Fruit fly (Drosophila melanogaster) whole organism, prepupa: ENCODE measurements around the gene Tis11.

Experiments
- CG32006 ChIP-seq: fragments of 200-800 bp; sonication (Bioruptor generic); optimal IDR thresholded peaks from 3 replicates; lab custom pipeline; 2017; ENCODE audit warnings: missing biosample characterization, mild to moderate bottlenecking, missing genetic modification characterization
- CG6792 ChIP-seq: fragments of 200-800 bp; sonication (Bioruptor generic); optimal IDR thresholded peaks from 3 replicates; lab custom pipeline; 2016; ENCODE audit warnings: missing biosample characterization, missing genetic modification characterization
- Eip78C ChIP-seq: fragments of 200-800 bp; sonication (Bioruptor generic); peaks from one replicate; lab custom pipeline; 2016; ENCODE audit warnings: missing biosample characterization, missing genetic modification characterization
- Smox ChIP-seq: fragments of 200-800 bp; sonication (Bioruptor generic); optimal IDR thresholded peaks from 3 replicates; lab custom pipeline; 2016; ENCODE audit warnings: missing biosample characterization, missing genetic modification characterization
- dsx ChIP-seq: fragments of 200-800 bp; optimal IDR thresholded peaks from 3 replicates; lab custom pipeline; 2019; ENCODE audit warnings: missing biosample characterization, mild to moderate bottlenecking, missing genetic modification characterization, moderate library complexity; ENCODE audit not compliant: poor library complexity, severe bottlenecking
- fd59A ChIP-seq: fragments of 200-800 bp; sonication (Bioruptor generic); optimal IDR thresholded peaks from 2 replicates; lab custom pipeline; 2017; ENCODE audit warnings: missing biosample characterization, mild to moderate bottlenecking, missing genetic modification characterization, missing genetic modification reagents
- pdm3 ChIP-seq: fragments of 200-800 bp; sonication (Bioruptor generic); optimal IDR thresholded peaks from 3 replicates; lab custom pipeline; 2016; ENCODE audit warnings: missing biosample characterization, missing genetic modification characterization

dm6 chrX:12621640-12622039 lies 37.6 kb upstream of the Tis11 start:
- no peak for TF ChIP-seq fd59A (GFP tag; lab: Kevin White, UChicago)
- TF ChIP-seq Eip78C (GFP tag; lab: Kevin White, UChicago), result no peak
- no peak for TF ChIP-seq CG6792 (GFP tag; lab: Kevin White, UChicago)
- TF ChIP-seq pdm3, result no peak
- TF ChIP-seq Smox (GFP tag; lab: Kevin White, UChicago), result no peak
- TF ChIP-seq dsx (GFP tag; lab: Kevin White, UChicago), result no peak
- TF ChIP-seq CG32006 (GFP tag; lab: Kevin White, UChicago), result no peak
